Fruit fly (Drosophila melanogaster) whole organism, embryonic: ENCODE results near the gene CG7296.

Source experiments
- Atf6 ChIP-seq: fragments of 200-800 bp; sonication (Bioruptor generic); IDR thresholded peaks from 2 replicates; pipeline ENCODE4 v1.3.6; 2022; ENCODE audit warnings: missing biosample characterization, missing genetic modification characterization
- CG10462 ChIP-seq: fragments of 200-800 bp; sonication (Bioruptor generic); optimal IDR thresholded peaks from 2 replicates; lab custom pipeline; 2016; ENCODE audit warnings: missing biosample characterization, missing genetic modification characterization
- CG12071 ChIP-seq: fragments of 200-800 bp; sonication (Bioruptor generic); optimal IDR thresholded peaks from 3 replicates; lab custom pipeline; 2018; ENCODE audit warnings: missing biosample characterization, mild to moderate bottlenecking, missing genetic modification characterization
- CG13624 ChIP-seq: fragments of 200-800 bp; sonication (Bioruptor generic); optimal IDR thresholded peaks from 2 replicates; lab custom pipeline; 2016; ENCODE audit warnings: missing biosample characterization, missing genetic modification characterization
- CG15269 ChIP-seq: fragments of 200-800 bp; sonication (Bioruptor generic); optimal IDR thresholded peaks from 2 replicates; lab custom pipeline; 2018; ENCODE audit warnings: missing biosample characterization, mild to moderate bottlenecking, missing genetic modification characterization, moderate library complexity
- CG15601 ChIP-seq: fragments of 200-800 bp; sonication (Bioruptor generic); optimal IDR thresholded peaks from 3 replicates; lab custom pipeline; 2019; ENCODE audit warnings: missing biosample characterization, mild to moderate bottlenecking, missing genetic modification characterization, moderate library complexity
- CG17829 ChIP-seq: fragments of 200-800 bp; optimal IDR thresholded peaks from 2 replicates; lab custom pipeline; 2019; ENCODE audit warnings: missing biosample characterization, mild to moderate bottlenecking, missing genetic modification characterization, moderate library complexity
- CG2712 ChIP-seq: fragments of 200-800 bp; optimal IDR thresholded peaks from 3 replicates; lab custom pipeline; 2019; ENCODE audit warnings: missing biosample characterization, mild to moderate bottlenecking, missing genetic modification characterization, moderate library complexity
- CG31224 ChIP-seq: fragments of 200-800 bp; sonication (Bioruptor generic); IDR thresholded peaks from 2 replicates; pipeline ENCODE4 v1.3.6; 2022; ENCODE audit warnings: missing biosample characterization, missing genetic modification characterization
- CG31365 ChIP-seq: fragments of 200-800 bp; sonication (Bioruptor generic); optimal IDR thresholded peaks from 2 replicates; lab custom pipeline; 2018; ENCODE audit warnings: missing biosample characterization, mild to moderate bottlenecking, missing genetic modification characterization
- CG33557 ChIP-seq: fragments of 200-800 bp; sonication (Bioruptor generic); optimal IDR thresholded peaks from 2 replicates; lab custom pipeline; 2019; ENCODE audit warnings: missing biosample characterization, mild to moderate bottlenecking, missing genetic modification characterization, moderate library complexity
- CG34376 ChIP-seq: fragments of 200-800 bp; sonication (Bioruptor generic); optimal IDR thresholded peaks from 2 replicates; lab custom pipeline; 2018; ENCODE audit warnings: missing biosample characterization, mild to moderate bottlenecking, missing genetic modification characterization
- CG4424 ChIP-seq: fragments of 200-800 bp; sonication (Bioruptor generic); optimal IDR thresholded peaks from 3 replicates; lab custom pipeline; 2016; ENCODE audit warnings: missing biosample characterization, missing genetic modification characterization
- CG6175 ChIP-seq: fragments of 200-800 bp; sonication (Bioruptor generic); IDR thresholded peaks from 3 replicates; pipeline ENCODE4 v1.3.6; 2022; ENCODE audit warnings: missing biosample characterization, missing genetic modification characterization
- CG8944 ChIP-seq: fragments of 200-800 bp; sonication (Bioruptor generic); optimal IDR thresholded peaks from 3 replicates; lab custom pipeline; 2016; ENCODE audit warnings: missing biosample characterization, missing genetic modification characterization
- CG9609 ChIP-seq: fragments of 200-800 bp; sonication (Bioruptor generic); optimal IDR thresholded peaks from 3 replicates; lab custom pipeline; 2016; ENCODE audit warnings: missing biosample characterization, missing genetic modification characterization
- CG9932 ChIP-seq: fragments of 200-800 bp; sonication (Bioruptor generic); IDR thresholded peaks from 2 replicates; pipeline ENCODE4 v1.3.6; 2022; ENCODE audit warnings: missing biosample characterization, missing genetic modification characterization
- Camta ChIP-seq: fragments of 200-800 bp; sonication (Bioruptor generic); optimal IDR thresholded peaks from 2 replicates; lab custom pipeline; 2016; ENCODE audit warnings: missing biosample characterization, missing genetic modification characterization
- CoRest ChIP-seq: fragments of 200-800 bp; sonication (Bioruptor generic); optimal IDR thresholded peaks from 3 replicates; lab custom pipeline; 2018; ENCODE audit warnings: missing biosample characterization, mild to moderate bottlenecking, missing genetic modification characterization, moderate library complexity
- Dbx ChIP-seq: fragments of 200-800 bp; sonication (Bioruptor generic); IDR thresholded peaks from 3 replicates; pipeline ENCODE4 v1.3.6; 2022; ENCODE audit warnings: missing biosample characterization, missing genetic modification characterization
- HLH4C ChIP-seq: fragments of 200-800 bp; sonication (Bioruptor generic); IDR thresholded peaks from 3 replicates; pipeline ENCODE4 v1.3.6; 2022; ENCODE audit warnings: missing biosample characterization, missing genetic modification characterization; ENCODE audit not compliant: partially characterized antibody
- HLH54F ChIP-seq: fragments of 200-800 bp; sonication (Bioruptor generic); optimal IDR thresholded peaks from 3 replicates; lab custom pipeline; 2016; ENCODE audit warnings: missing biosample characterization, missing genetic modification characterization
- Lpt ChIP-seq: fragments of >200 bp; optimal IDR thresholded peaks from 2 replicates; lab custom pipeline; 2018; ENCODE audit warnings: missing biosample characterization, missing genetic modification characterization
- NfI ChIP-seq: fragments of 200-800 bp; sonication (Bioruptor generic); optimal IDR thresholded peaks from 3 replicates; lab custom pipeline; 2018; ENCODE audit warnings: missing biosample characterization, mild to moderate bottlenecking, missing genetic modification characterization, moderate library complexity
- Oli ChIP-seq: fragments of 200-800 bp; sonication (Bioruptor generic); optimal IDR thresholded peaks from 2 replicates; lab custom pipeline; 2018; ENCODE audit warnings: missing biosample characterization, mild to moderate bottlenecking, missing genetic modification characterization, moderate library complexity
- Rfx ChIP-seq: fragments of 200-800 bp; sonication (Bioruptor generic); IDR thresholded peaks from 2 replicates; pipeline ENCODE4 v1.3.6; 2022; ENCODE audit warnings: missing biosample characterization, missing genetic modification characterization
- Rx ChIP-seq: fragments of 200-800 bp; sonication (Bioruptor generic); IDR thresholded peaks from 2 replicates; pipeline ENCODE4 v1.3.6; 2022; ENCODE audit warnings: missing biosample characterization, missing genetic modification characterization
- Side ChIP-seq: fragments of 200-800 bp; sonication (Bioruptor generic); optimal IDR thresholded peaks from 2 replicates; lab custom pipeline; 2016; ENCODE audit warnings: missing biosample characterization, missing genetic modification characterization
- Spps ChIP-seq: fragments of 200-800 bp; sonication (Bioruptor generic); optimal IDR thresholded peaks from 2 replicates; lab custom pipeline; 2018; ENCODE audit warnings: missing biosample characterization, mild to moderate bottlenecking, missing genetic modification characterization
- Sry-β ChIP-seq: fragments of 200-800 bp; sonication (Bioruptor generic); optimal IDR thresholded peaks from 2 replicates; lab custom pipeline; 2018; ENCODE audit warnings: missing biosample characterization, mild to moderate bottlenecking, missing genetic modification characterization, moderate library complexity
- Xbp1 ChIP-seq: fragments of 200-800 bp; sonication (Bioruptor generic); optimal IDR thresholded peaks from 3 replicates; lab custom pipeline; 2016; ENCODE audit warnings: missing biosample characterization, mild to moderate bottlenecking, missing genetic modification characterization
- al ChIP-seq: fragments of 200-800 bp; sonication (Bioruptor generic); IDR thresholded peaks from 2 replicates; pipeline ENCODE4 v1.3.6; 2022; ENCODE audit warnings: missing biosample characterization, missing genetic modification characterization
- aop ChIP-seq: fragments of 200-800 bp; sonication (Bioruptor generic); IDR thresholded peaks from 2 replicates; pipeline ENCODE4 v1.3.6; 2022; ENCODE audit warnings: missing biosample characterization, missing genetic modification characterization
- bcd ChIP-seq: fragments of 200-800 bp; sonication (Bioruptor generic); optimal IDR thresholded peaks from 2 replicates; lab custom pipeline; 2017; ENCODE audit warnings: missing biosample characterization, mild to moderate bottlenecking, missing genetic modification characterization
- chif ChIP-seq, 2 experiments: fragments of 200-800 bp; sonication (Bioruptor generic); optimal IDR thresholded peaks; 3 replicates each; lab custom pipeline; 2016; ENCODE audit warnings: missing biosample characterization in 2 of 2, missing genetic modification characterization in 2 of 2
- dmrt11E ChIP-seq: fragments of 200-800 bp; sonication (Bioruptor generic); optimal IDR thresholded peaks from 3 replicates; lab custom pipeline; 2018; ENCODE audit warnings: missing biosample characterization, mild to moderate bottlenecking, missing genetic modification characterization, moderate library complexity
- gfzf ChIP-seq: fragments of 200-800 bp; sonication (Bioruptor generic); optimal IDR thresholded peaks from 2 replicates; lab custom pipeline; 2016; ENCODE audit warnings: missing biosample characterization, mild to moderate bottlenecking, missing genetic modification characterization, moderate library complexity
- h ChIP-seq: fragments of >200 bp; optimal IDR thresholded peaks from 2 replicates; lab custom pipeline; 2017
- hth ChIP-seq: fragments of >200 bp; optimal IDR thresholded peaks from 2 replicates; lab custom pipeline; 2017; ENCODE audit warnings: inconsistent platforms
- jigr1 ChIP-seq: fragments of 200-800 bp; sonication (Bioruptor generic); IDR thresholded peaks from 3 replicates; pipeline ENCODE4 v1.3.6; 2022; ENCODE audit warnings: missing biosample characterization, missing genetic modification characterization
- jing ChIP-seq: fragments of 200-800 bp; sonication (Bioruptor generic); optimal IDR thresholded peaks from 2 replicates; lab custom pipeline; 2018; ENCODE audit warnings: missing biosample characterization, mild to moderate bottlenecking, missing genetic modification characterization
- lola ChIP-seq, 3 experiments: fragments of >200 bp in 2 of 3; fragments of 200-800 bp in 1 of 3; sonication (Bioruptor generic) in 1 of 3; optimal IDR thresholded peaks; 2 replicates each; lab custom pipeline; 2017 to 2019; ENCODE audit warnings: missing biosample characterization in 3 of 3, missing genetic modification characterization in 3 of 3, mild to moderate bottlenecking in 1 of 3, moderate library complexity in 1 of 3
- nmo ChIP-seq: fragments of 200-800 bp; sonication (Bioruptor generic); optimal IDR thresholded peaks from 2 replicates; lab custom pipeline; 2018; ENCODE audit warnings: missing biosample characterization, mild to moderate bottlenecking, missing genetic modification characterization, moderate library complexity
- onecut ChIP-seq: fragments of 200-800 bp; sonication (Bioruptor generic); IDR thresholded peaks from 2 replicates; pipeline ENCODE4 v1.3.6; 2022; ENCODE audit warnings: missing biosample characterization, missing genetic modification characterization
- pb ChIP-seq: fragments of 200-800 bp; sonication (Bioruptor generic); optimal IDR thresholded peaks from 3 replicates; lab custom pipeline; 2016; ENCODE audit warnings: missing biosample characterization, missing genetic modification characterization
- pho ChIP-seq: fragments of 200-800 bp; sonication (Bioruptor generic); optimal IDR thresholded peaks from 2 replicates; lab custom pipeline; 2016; ENCODE audit warnings: missing biosample characterization, missing genetic modification characterization
- pita ChIP-seq: fragments of 200-800 bp; sonication (Bioruptor generic); optimal IDR thresholded peaks from 2 replicates; lab custom pipeline; 2017; ENCODE audit warnings: missing biosample characterization, mild to moderate bottlenecking, missing genetic modification characterization
- repo ChIP-seq: fragments of 200-800 bp; sonication (Bioruptor generic); optimal IDR thresholded peaks from 2 replicates; lab custom pipeline; 2016; ENCODE audit warnings: missing biosample characterization, missing genetic modification characterization
- ro ChIP-seq: fragments of 200-800 bp; sonication (Bioruptor generic); IDR thresholded peaks from 2 replicates; pipeline ENCODE4 v1.3.6; 2022; ENCODE audit warnings: missing biosample characterization, missing genetic modification characterization
- schlank ChIP-seq: fragments of 200-800 bp; sonication (Bioruptor generic); optimal IDR thresholded peaks from 2 replicates; lab custom pipeline; 2018; ENCODE audit warnings: missing biosample characterization, mild to moderate bottlenecking, missing genetic modification characterization
- sim ChIP-seq: fragments of 200-800 bp; sonication (Bioruptor generic); IDR thresholded peaks from 2 replicates; pipeline ENCODE4 v1.3.6; 2022; ENCODE audit warnings: missing biosample characterization, missing genetic modification characterization
- zf30C ChIP-seq: fragments of 200-800 bp; sonication (Bioruptor generic); optimal IDR thresholded peaks from 3 replicates; lab custom pipeline; 2018; ENCODE audit warnings: missing biosample characterization, mild to moderate bottlenecking, missing genetic modification characterization

The CG7296 gene

DNA sequence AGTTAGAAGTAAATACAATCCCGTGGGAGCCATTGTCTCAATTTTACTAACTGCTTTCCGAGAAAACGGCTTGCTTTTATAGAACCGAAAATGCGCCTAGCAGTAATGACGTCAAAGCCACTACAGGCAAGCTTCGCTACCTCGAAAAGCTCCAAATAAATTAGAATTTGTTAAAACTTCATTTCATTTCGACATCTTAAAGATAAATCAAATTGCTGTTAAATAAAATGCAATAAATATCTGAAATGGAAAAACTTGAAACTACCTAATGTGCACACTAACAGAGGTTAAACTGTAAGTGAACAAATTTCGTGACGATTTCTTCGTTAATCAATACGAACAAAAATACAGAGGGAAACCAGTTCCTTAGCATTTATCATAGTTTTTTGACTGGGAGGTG lies 11.1 kb upstream of the CG7296 start, which contains the start of gene CG7300 (continued):
- peak in 1 of 3 experiments; percentile 21 for TF ChIP-seq lola (GFP tag; optimal IDR thresholded peaks at IDR 0.05; lab: Kevin White, UChicago)
- TF ChIP-seq nmo (GFP tag; lab: Kevin White, UChicago), result peak; percentile 59
- no peak for TF ChIP-seq Lpt
- TF ChIP-seq CoRest (tag; lab: Kevin White, UChicago), result peak; percentile 48
- no peak for TF ChIP-seq jigr1
- no peak for TF ChIP-seq aop
- TF ChIP-seq CG31365 (tag; lab: Kevin White, UChicago), result no peak
- peak; percentile 58 for TF ChIP-seq bcd (GFP tag; lab: Kevin White, UChicago)
- peak; percentile 28 for TF ChIP-seq CG9609 (GFP tag; lab: Kevin White, UChicago)
- TF ChIP-seq CG4424 (GFP tag; lab: Kevin White, UChicago), result peak; percentile 38
- TF ChIP-seq CG13624 (GFP tag; lab: Kevin White, UChicago), result peak; percentile 68
- peak; percentile 56 for TF ChIP-seq Xbp1
- TF ChIP-seq h (lab: Kevin White, UChicago), result no peak
- no peak for TF ChIP-seq Sry-β (GFP tag; lab: Kevin White, UChicago)
- TF ChIP-seq Dbx (GFP tag; lab: Robert Waterston, UW), result no peak
- peak; percentile 26 to 40 for TF ChIP-seq chif (GFP tag; optimal IDR thresholded peaks at IDR 0.05; lab: Kevin White, UChicago)
- TF ChIP-seq pb (GFP tag; lab: Kevin White, UChicago), result peak; percentile 7
- peak; percentile 17 for TF ChIP-seq CG17829 (tag; lab: Kevin White, UChicago)
- 0 out of 2 replicates have a peak, but pooled peaks have one; percentile 18 for TF ChIP-seq CG31224 (GFP tag; lab: Robert Waterston, UW)
- TF ChIP-seq Oli, result peak; percentile 57
- no peak for TF ChIP-seq sim
- peak; percentile 64 for TF ChIP-seq CG15269 (tag; lab: Kevin White, UChicago)
- TF ChIP-seq schlank (tag; lab: Kevin White, UChicago), result peak; percentile 8
- 0 out of 3 replicates have a peak, but pooled peaks have one; percentile 17 for TF ChIP-seq CG6175 (GFP tag; lab: Robert Waterston, UW)
- TF ChIP-seq pho (GFP tag; lab: Kevin White, UChicago), result peak; percentile 36
- peak; percentile 8 for TF ChIP-seq CG15601
- TF ChIP-seq pita (GFP tag; lab: Kevin White, UChicago), result no peak
- TF ChIP-seq ro (GFP tag; lab: Robert Waterston, UW), result no peak
- peak; percentile 63 for TF ChIP-seq CG2712 (tag; lab: Kevin White, UChicago)
- no peak for TF ChIP-seq Rx (GFP tag; lab: Robert Waterston, UW)
- TF ChIP-seq NfI, result peak; percentile 46
- TF ChIP-seq CG8944 (GFP tag; lab: Kevin White, UChicago), result peak; percentile 23
- TF ChIP-seq CG10462 (GFP tag; lab: Kevin White, UChicago), result peak; percentile 10
- peak; percentile 24 for TF ChIP-seq dmrt11E
- no peak for TF ChIP-seq zf30C (GFP tag; lab: Kevin White, UChicago)
- no peak for TF ChIP-seq gfzf (GFP tag; lab: Kevin White, UChicago)
- TF ChIP-seq Camta, result peak; percentile 9
- peak; percentile 40 for TF ChIP-seq Spps (tag; lab: Kevin White, UChicago)
- peak; percentile 70 for TF ChIP-seq CG9932
- peak; percentile 37 for TF ChIP-seq CG12071 (GFP tag; lab: Kevin White, UChicago)
- TF ChIP-seq Side (GFP tag; lab: Kevin White, UChicago), result no peak
- TF ChIP-seq Atf6 (GFP tag; lab: Robert Waterston, UW), result peak; percentile 68; the same call in 1 of the 2 replicates
- no peak for TF ChIP-seq CG34376
- TF ChIP-seq al (GFP tag; lab: Robert Waterston, UW), result peak; percentile 73
- TF ChIP-seq onecut, result no peak
- TF ChIP-seq HLH54F (GFP tag; lab: Kevin White, UChicago), result peak; percentile 21
- no peak for TF ChIP-seq repo (GFP tag; lab: Kevin White, UChicago)
- peak; percentile 89 for TF ChIP-seq Rfx (GFP tag; lab: Robert Waterston, UW)
- TF ChIP-seq HLH4C (GFP tag; lab: Robert Waterston, UW), result no peak
- peak; percentile 17 for TF ChIP-seq jing
- no peak for TF ChIP-seq CG33557 (GFP tag; lab: Kevin White, UChicago)
- no peak for TF ChIP-seq hth
